Fruit fly (Drosophila melanogaster) whole organism, embryonic: ENCODE data around the gene CG17097.

Source experiments
- Abd-B ChIP-seq: fragments of 200-800 bp; sonication (Bioruptor generic); optimal IDR thresholded peaks from 2 replicates; lab custom pipeline; 2018; ENCODE audit warnings: missing biosample characterization, mild to moderate bottlenecking, missing genetic modification characterization, moderate library complexity
- Atf6 ChIP-seq: fragments of 200-800 bp; sonication (Bioruptor generic); IDR thresholded peaks from 2 replicates; pipeline ENCODE4 v1.3.6; 2022; ENCODE audit warnings: missing biosample characterization, missing genetic modification characterization
- BtbVII ChIP-seq: fragments of 200-800 bp; sonication (Bioruptor generic); optimal IDR thresholded peaks from 3 replicates; lab custom pipeline; 2017; ENCODE audit warnings: missing biosample characterization, mild to moderate bottlenecking, missing genetic modification characterization
- CG10209 ChIP-seq: fragments of 200-800 bp; sonication (Bioruptor generic); optimal IDR thresholded peaks from 3 replicates; lab custom pipeline; 2017; ENCODE audit warnings: missing biosample characterization, mild to moderate bottlenecking, missing genetic modification characterization, missing genetic modification reagents
- CG11723 ChIP-seq: fragments of 200-800 bp; sonication (Bioruptor generic); optimal IDR thresholded peaks from 2 replicates; lab custom pipeline; 2017; ENCODE audit warnings: missing biosample characterization, mild to moderate bottlenecking, missing genetic modification characterization
- CG12219 ChIP-seq: fragments of 200-800 bp; sonication (Bioruptor generic); optimal IDR thresholded peaks from 3 replicates; lab custom pipeline; 2018; ENCODE audit warnings: missing biosample characterization, mild to moderate bottlenecking, missing genetic modification characterization
- CG14965 ChIP-seq: fragments of 200-800 bp; sonication (Bioruptor generic); optimal IDR thresholded peaks from 2 replicates; lab custom pipeline; 2016; ENCODE audit warnings: missing biosample characterization, missing genetic modification characterization, borderline replicate concordance
- CG1529 ChIP-seq: fragments of 200-800 bp; sonication (Bioruptor generic); optimal IDR thresholded peaks from 3 replicates; lab custom pipeline; 2018; ENCODE audit warnings: missing biosample characterization, missing genetic modification characterization
- CG15479 ChIP-seq: fragments of 200-800 bp; sonication (Bioruptor generic); optimal IDR thresholded peaks from 3 replicates; lab custom pipeline; 2019; ENCODE audit warnings: missing biosample characterization, mild to moderate bottlenecking, missing genetic modification characterization, moderate library complexity
- CG17328 ChIP-seq: fragments of 200-800 bp; sonication (Bioruptor generic); IDR thresholded peaks from 2 replicates; pipeline ENCODE4 v1.3.6; 2022; ENCODE audit warnings: missing biosample characterization, missing genetic modification characterization
- CG17359 ChIP-seq: fragments of 200-800 bp; sonication (Bioruptor generic); optimal IDR thresholded peaks from 3 replicates; lab custom pipeline; 2018; ENCODE audit warnings: missing biosample characterization, mild to moderate bottlenecking, missing genetic modification characterization, moderate library complexity
- CG17385 ChIP-seq: fragments of 200-800 bp; sonication (Bioruptor generic); optimal IDR thresholded peaks from 3 replicates; lab custom pipeline; 2018; ENCODE audit warnings: missing biosample characterization, mild to moderate bottlenecking, missing genetic modification characterization
- CG18619 ChIP-seq: fragments of 200-800 bp; sonication (Bioruptor generic); optimal IDR thresholded peaks from 3 replicates; lab custom pipeline; 2017; ENCODE audit warnings: missing biosample characterization, mild to moderate bottlenecking, missing genetic modification characterization
- CG33557 ChIP-seq: fragments of 200-800 bp; sonication (Bioruptor generic); optimal IDR thresholded peaks from 2 replicates; lab custom pipeline; 2019; ENCODE audit warnings: missing biosample characterization, mild to moderate bottlenecking, missing genetic modification characterization, moderate library complexity
- CG3726 ChIP-seq: fragments of 200-800 bp; sonication (Bioruptor generic); IDR thresholded peaks from 3 replicates; pipeline ENCODE4, ENCODE4 v1.3.6; 2022; ENCODE audit warnings: missing biosample characterization, missing genetic modification characterization
- CG4282 ChIP-seq: fragments of 200-800 bp; sonication (Bioruptor generic); optimal IDR thresholded peaks from 2 replicates; lab custom pipeline; 2016; ENCODE audit warnings: missing biosample characterization, missing genetic modification characterization
- CG4360 ChIP-seq: fragments of 200-800 bp; sonication (Bioruptor generic); IDR thresholded peaks from 2 replicates; pipeline ENCODE4 v1.3.6; 2022; ENCODE audit warnings: missing biosample characterization, missing genetic modification characterization
- CG4404 ChIP-seq: fragments of 200-800 bp; sonication (Bioruptor generic); IDR thresholded peaks from 2 replicates; pipeline ENCODE4 v1.3.6; 2022; ENCODE audit warnings: missing biosample characterization, missing genetic modification characterization
- CG4730 ChIP-seq: fragments of 200-800 bp; sonication (Bioruptor generic); IDR thresholded peaks from 2 replicates; pipeline ENCODE4 v1.3.6; 2022; ENCODE audit warnings: missing biosample characterization, missing genetic modification characterization
- CG4820 ChIP-seq: fragments of 200-800 bp; sonication (Bioruptor generic); optimal IDR thresholded peaks from 3 replicates; lab custom pipeline; 2016; ENCODE audit warnings: missing biosample characterization, missing genetic modification characterization
- CG6272 ChIP-seq: fragments of 200-800 bp; sonication (Bioruptor generic); IDR thresholded peaks from 2 replicates; pipeline ENCODE4 v1.3.6; 2022; ENCODE audit warnings: missing biosample characterization, missing genetic modification characterization
- CG6683 ChIP-seq: fragments of 200-800 bp; sonication (Bioruptor generic); optimal IDR thresholded peaks from 2 replicates; lab custom pipeline; 2017; ENCODE audit warnings: missing biosample characterization, mild to moderate bottlenecking, missing genetic modification characterization, missing genetic modification reagents
- CG7357 ChIP-seq: fragments of 200-800 bp; sonication (Bioruptor generic); IDR thresholded peaks from 3 replicates; pipeline ENCODE4 v1.3.6; 2022; ENCODE audit warnings: missing biosample characterization, missing genetic modification characterization
- CG7786 ChIP-seq: fragments of 200-800 bp; sonication (Bioruptor generic); optimal IDR thresholded peaks from 2 replicates; lab custom pipeline; 2016; ENCODE audit warnings: missing biosample characterization, missing genetic modification characterization
- CG9727 ChIP-seq: fragments of 200-800 bp; sonication (Bioruptor generic); optimal IDR thresholded peaks from 3 replicates; lab custom pipeline; 2017; ENCODE audit warnings: missing biosample characterization, mild to moderate bottlenecking, missing genetic modification characterization
- Camta ChIP-seq: fragments of 200-800 bp; sonication (Bioruptor generic); optimal IDR thresholded peaks from 2 replicates; lab custom pipeline; 2016; ENCODE audit warnings: missing biosample characterization, missing genetic modification characterization
- Dek ChIP-seq: fragments of 200-800 bp; sonication (Bioruptor generic); optimal IDR thresholded peaks from 3 replicates; lab custom pipeline; 2019; ENCODE audit warnings: missing biosample characterization, mild to moderate bottlenecking, missing genetic modification characterization, moderate library complexity
- Kr ChIP-seq: fragments of 200-800 bp; sonication (Bioruptor generic); optimal IDR thresholded peaks from 2 replicates; lab custom pipeline; 2017; ENCODE audit warnings: missing biosample characterization, mild to moderate bottlenecking, missing genetic modification characterization
- Lim3 ChIP-seq: fragments of 200-800 bp; sonication (Bioruptor generic); IDR thresholded peaks from 2 replicates; pipeline ENCODE4 v1.3.6; 2022; ENCODE audit warnings: missing biosample characterization, missing genetic modification characterization
- Mrtf ChIP-seq: fragments of 200-800 bp; sonication (Bioruptor generic); IDR thresholded peaks from 3 replicates; pipeline ENCODE4 v1.3.6; 2022; ENCODE audit warnings: missing biosample characterization, missing genetic modification characterization
- NK7.1 ChIP-seq: fragments of 200-800 bp; sonication (Bioruptor generic); optimal IDR thresholded peaks from 3 replicates; lab custom pipeline; 2016; ENCODE audit warnings: missing biosample characterization, missing genetic modification characterization
- Pdp1 ChIP-seq, 2 experiments: fragments of 200-800 bp; sonication (Bioruptor generic); optimal IDR thresholded peaks; 3 replicates each; lab custom pipeline; 2016; ENCODE audit warnings: missing biosample characterization in 2 of 2, missing genetic modification characterization in 2 of 2, mild to moderate bottlenecking in 1 of 2, moderate library complexity in 1 of 2
- Ptx1 ChIP-seq: fragments of 200-800 bp; sonication (Bioruptor generic); IDR thresholded peaks from 2 replicates; pipeline ENCODE4 v1.3.6; 2022; ENCODE audit warnings: missing biosample characterization, missing genetic modification characterization
- Rfx ChIP-seq: fragments of 200-800 bp; sonication (Bioruptor generic); IDR thresholded peaks from 2 replicates; pipeline ENCODE4 v1.3.6; 2022; ENCODE audit warnings: missing biosample characterization, missing genetic modification characterization
- Sin3A ChIP-seq: fragments of >200 bp; optimal IDR thresholded peaks from 2 replicates; lab custom pipeline; 2018
- Ssrp ChIP-seq: fragments of 200-800 bp; sonication (Bioruptor generic); optimal IDR thresholded peaks from 2 replicates; lab custom pipeline; 2018; ENCODE audit warnings: missing biosample characterization, mild to moderate bottlenecking, missing genetic modification characterization, moderate library complexity
- cad ChIP-seq: fragments of >200 bp; optimal IDR thresholded peaks from 2 replicates; lab custom pipeline; 2017; ENCODE audit warnings: missing biosample characterization, missing genetic modification characterization
- crol ChIP-seq: fragments of 200-800 bp; sonication (Bioruptor generic); IDR thresholded peaks from 2 replicates; pipeline ENCODE4 v1.3.6; 2022; ENCODE audit warnings: missing biosample characterization, missing genetic modification characterization
- emc ChIP-seq: fragments of 200-800 bp; sonication (Bioruptor generic); optimal IDR thresholded peaks from 2 replicates; lab custom pipeline; 2016; ENCODE audit warnings: missing biosample characterization, missing genetic modification characterization
- esg ChIP-seq: fragments of 200-800 bp; sonication (Bioruptor generic); conservative IDR thresholded peaks from 2 replicates; pipeline ENCODE4 v1.3.6; 2022; ENCODE audit warnings: missing biosample characterization, missing genetic modification characterization
- gfzf ChIP-seq: fragments of 200-800 bp; sonication (Bioruptor generic); optimal IDR thresholded peaks from 2 replicates; lab custom pipeline; 2016; ENCODE audit warnings: missing biosample characterization, mild to moderate bottlenecking, missing genetic modification characterization, moderate library complexity
- grau ChIP-seq: fragments of 200-800 bp; optimal IDR thresholded peaks from 3 replicates; lab custom pipeline; 2019; ENCODE audit warnings: missing biosample characterization, mild to moderate bottlenecking, missing genetic modification characterization, moderate library complexity
- kni ChIP-seq: fragments of 200-800 bp; sonication (Bioruptor generic); optimal IDR thresholded peaks from 3 replicates; lab custom pipeline; 2017; ENCODE audit warnings: mild to moderate bottlenecking, missing biosample characterization, missing genetic modification reagents, missing genetic modification characterization
- mirr ChIP-seq: fragments of 200-800 bp; sonication (Bioruptor generic); optimal IDR thresholded peaks from 3 replicates; lab custom pipeline; 2018; ENCODE audit warnings: missing biosample characterization, mild to moderate bottlenecking, missing genetic modification characterization
- nau ChIP-seq: fragments of 200-800 bp; sonication (Bioruptor generic); optimal IDR thresholded peaks from 3 replicates; lab custom pipeline; 2017; ENCODE audit warnings: missing biosample characterization, mild to moderate bottlenecking, missing genetic modification characterization, missing genetic modification reagents
- p53 ChIP-seq: fragments of 200-800 bp; sonication (Bioruptor generic); optimal IDR thresholded peaks from 2 replicates; lab custom pipeline; 2016; ENCODE audit warnings: missing biosample characterization, missing genetic modification characterization
- rib ChIP-seq: fragments of 200-800 bp; sonication (Bioruptor generic); IDR thresholded peaks from 2 replicates; pipeline ENCODE4 v1.3.6; 2022; ENCODE audit warnings: missing biosample characterization, missing genetic modification characterization
- row ChIP-seq: fragments of 200-800 bp; sonication (Bioruptor generic); IDR thresholded peaks from 3 replicates; pipeline ENCODE4 v1.3.6; 2022; ENCODE audit warnings: missing biosample characterization, missing genetic modification characterization
- tna ChIP-seq: fragments of 200-800 bp; sonication (Bioruptor generic); IDR thresholded peaks from 2 replicates; pipeline ENCODE4 v1.3.6; 2022; ENCODE audit warnings: missing biosample characterization, missing genetic modification characterization; ENCODE audit not compliant: partially characterized antibody
- twi ChIP-seq: fragments of 200-800 bp; optimal IDR thresholded peaks from 2 replicates; lab custom pipeline; 2019; ENCODE audit warnings: missing biosample characterization, mild to moderate bottlenecking, missing genetic modification characterization, moderate library complexity

Gene CG17097

dm6 chr2L:10661490-10662240, 15.4 kb downstream of the CG17097 start, which contains the start of gene CG31871 (continued):
- TF ChIP-seq row (GFP tag; lab: Robert Waterston, UW) (peak; percentile 75), CG15479 (GFP tag; lab: Kevin White, UChicago) (no peak), Mrtf (GFP tag; lab: Robert Waterston, UW) (peak; percentile 29; the same call in 1 of the 3 replicates), kni (peak; percentile 48), CG17385 (GFP tag; lab: Kevin White, UChicago) (peak; percentile 73), emc (no peak), CG4360 (GFP tag; lab: Robert Waterston, UW) (no peak), CG7357 (GFP tag; lab: Robert Waterston, UW) (peak; percentile 71; the same call in 2 of the 3 replicates), CG12219 (GFP tag; lab: Kevin White, UChicago) (peak; percentile 40), Ptx1 (GFP tag; lab: Robert Waterston, UW) (peak; percentile 75), CG1529 (peak; percentile 35), CG4282 (no peak), mirr (no peak), Pdp1 (GFP tag; optimal IDR thresholded peaks at IDR 0.05; lab: Kevin White, UChicago) (no peak), CG11723 (GFP tag; lab: Kevin White, UChicago) (peak; percentile 39), p53 (GFP tag; lab: Kevin White, UChicago) (no peak), CG4820 (GFP tag; lab: Kevin White, UChicago) (peak; percentile 44), Atf6 (GFP tag; lab: Robert Waterston, UW) (peak; percentile 69; the same call in 1 of the 2 replicates), Camta (GFP tag; lab: Kevin White, UChicago) (no peak), Rfx (GFP tag; lab: Robert Waterston, UW) (peak; percentile 64), grau (tag; lab: Kevin White, UChicago) (peak; percentile 83), Kr (GFP tag; lab: Kevin White, UChicago) (no peak), Dek (tag; lab: Kevin White, UChicago) (peak; percentile 62), CG17328 (peak; percentile 73), CG6683 (GFP tag; lab: Kevin White, UChicago) (no peak), gfzf (GFP tag; lab: Kevin White, UChicago) (no peak), Lim3 (GFP tag; lab: Robert Waterston, UW) (no peak), CG10209 (GFP tag; lab: Kevin White, UChicago) (peak; percentile 61), rib (GFP tag; lab: Robert Waterston, UW) (no peak), NK7.1 (GFP tag; lab: Kevin White, UChicago) (no peak), crol (GFP tag; lab: Robert Waterston, UW) (peak; percentile 55; the same call in 1 of the 2 replicates), CG33557 (GFP tag; lab: Kevin White, UChicago) (no peak), twi (tag; lab: Kevin White, UChicago) (no peak), CG18619 (peak; percentile 64), esg (GFP tag; lab: Robert Waterston, UW) (peak; percentile 68), CG9727 (GFP tag; lab: Kevin White, UChicago) (peak; percentile 67), tna (no peak), CG6272 (GFP tag; lab: Robert Waterston, UW) (peak; percentile 16; the same call in 1 of the 2 replicates), cad (GFP tag; lab: Kevin White, UChicago) (no peak), BtbVII (GFP tag; lab: Kevin White, UChicago) (peak; percentile 56), Sin3A (lab: Kevin White, UChicago) (no peak), nau (GFP tag; lab: Kevin White, UChicago) (peak; percentile 22), Abd-B (GFP tag; lab: Kevin White, UChicago) (peak; percentile 70), CG7786 (no peak), CG3726 (no peak), Ssrp (tag; lab: Kevin White, UChicago) (peak; percentile 84), CG4730 (GFP tag; lab: Robert Waterston, UW) (peak; percentile 70), CG17359 (tag; lab: Kevin White, UChicago) (peak; percentile 81), CG14965 (GFP tag; lab: Kevin White, UChicago) (no peak), CG4404 (GFP tag; lab: Robert Waterston, UW) (no peak)
